Fruit fly (Drosophila melanogaster) whole organism, prepupa: ENCODE data around the gene GluProRS.

ENCODE experiments used
- Blimp-1 ChIP-seq: fragments of 200-800 bp; sonication (Bioruptor generic); optimal IDR thresholded peaks from 3 replicates; lab custom pipeline; 2017; ENCODE audit warnings: missing biosample characterization, missing genetic modification characterization, mild to moderate bottlenecking, moderate library complexity, missing genetic modification reagents
- CG10631 ChIP-seq: fragments of 200-800 bp; sonication (Bioruptor generic); optimal IDR thresholded peaks from 2 replicates; lab custom pipeline; 2016; ENCODE audit warnings: missing biosample characterization, missing genetic modification characterization
- CG10669 ChIP-seq: fragments of 200-800 bp; sonication (Bioruptor generic); optimal IDR thresholded peaks from 3 replicates; lab custom pipeline; 2018; ENCODE audit warnings: missing biosample characterization, mild to moderate bottlenecking, missing genetic modification characterization, moderate library complexity
- CG11902 ChIP-seq: fragments of 200-800 bp; sonication (Bioruptor generic); optimal IDR thresholded peaks from 3 replicates; lab custom pipeline; 2016; ENCODE audit warnings: missing biosample characterization, missing genetic modification characterization
- CG15336 ChIP-seq: fragments of 200-800 bp; sonication (Bioruptor generic); IDR thresholded peaks from 2 replicates; pipeline ENCODE4 v1.3.6; 2022; ENCODE audit warnings: missing biosample characterization, missing genetic modification characterization
- CG16779 ChIP-seq: fragments of 200-800 bp; sonication (Bioruptor generic); optimal IDR thresholded peaks from 3 replicates; lab custom pipeline; 2017; ENCODE audit warnings: missing biosample characterization, mild to moderate bottlenecking, missing genetic modification characterization
- CG32006 ChIP-seq: fragments of 200-800 bp; sonication (Bioruptor generic); optimal IDR thresholded peaks from 3 replicates; lab custom pipeline; 2017; ENCODE audit warnings: missing biosample characterization, mild to moderate bottlenecking, missing genetic modification characterization
- CG4318 ChIP-seq: fragments of 200-800 bp; sonication (Bioruptor generic); optimal IDR thresholded peaks from 3 replicates; lab custom pipeline; 2017; ENCODE audit warnings: missing biosample characterization, mild to moderate bottlenecking, missing genetic modification characterization
- CG6163 ChIP-seq: fragments of 200-800 bp; sonication (Bioruptor generic); IDR thresholded peaks from 3 replicates; pipeline ENCODE4 v1.3.6; 2022; ENCODE audit warnings: missing biosample characterization, missing genetic modification characterization
- CG6276 ChIP-seq: fragments of 200-800 bp; sonication (Bioruptor generic); optimal IDR thresholded peaks from 2 replicates; lab custom pipeline; 2017; ENCODE audit warnings: missing biosample characterization, mild to moderate bottlenecking, missing genetic modification characterization
- CG6792 ChIP-seq: fragments of 200-800 bp; sonication (Bioruptor generic); optimal IDR thresholded peaks from 3 replicates; lab custom pipeline; 2016; ENCODE audit warnings: missing biosample characterization, missing genetic modification characterization
- CG6808 ChIP-seq: fragments of 200-800 bp; sonication (Bioruptor generic); optimal IDR thresholded peaks from 3 replicates; lab custom pipeline; 2017; ENCODE audit warnings: missing biosample characterization, missing genetic modification characterization, mild to moderate bottlenecking, moderate library complexity, missing genetic modification reagents
- CG6854 ChIP-seq: fragments of 200-800 bp; sonication (Bioruptor generic); optimal IDR thresholded peaks from 2 replicates; lab custom pipeline; 2017; ENCODE audit warnings: missing biosample characterization, mild to moderate bottlenecking, missing genetic modification characterization
- CG7368 ChIP-seq: fragments of 200-800 bp; sonication (Bioruptor generic); optimal IDR thresholded peaks from 3 replicates; lab custom pipeline; 2016; ENCODE audit warnings: missing biosample characterization, missing genetic modification characterization
- CG8119 ChIP-seq: fragments of 200-800 bp; sonication (Bioruptor generic); IDR thresholded peaks from 3 replicates; pipeline ENCODE4 v1.3.6; 2022; ENCODE audit warnings: missing biosample characterization, missing genetic modification characterization
- CG8319 ChIP-seq: fragments of 200-800 bp; sonication (Bioruptor generic); optimal IDR thresholded peaks from 3 replicates; lab custom pipeline; 2016; ENCODE audit warnings: missing biosample characterization, missing genetic modification characterization
- Eip78C ChIP-seq: fragments of 200-800 bp; sonication (Bioruptor generic); peaks from one replicate; lab custom pipeline; 2016; ENCODE audit warnings: missing biosample characterization, missing genetic modification characterization
- Eip93F ChIP-seq: fragments of 200-800 bp; sonication (Bioruptor generic); optimal IDR thresholded peaks from 2 replicates; lab custom pipeline; 2016; ENCODE audit warnings: missing biosample characterization, mild to moderate bottlenecking, missing genetic modification characterization
- Hr38 ChIP-seq: sonication (Bioruptor generic); optimal IDR thresholded peaks from 2 replicates; lab custom pipeline; 2016; ENCODE audit warnings: missing biosample characterization, missing genetic modification characterization
- Hr4 ChIP-seq: fragments of 200-800 bp; sonication (Bioruptor generic); optimal IDR thresholded peaks from 3 replicates; lab custom pipeline; 2016; ENCODE audit warnings: missing biosample characterization, missing genetic modification characterization
- Lpt ChIP-seq: fragments of 200-800 bp; sonication (Bioruptor generic); optimal IDR thresholded peaks from 3 replicates; lab custom pipeline; 2016; ENCODE audit warnings: missing biosample characterization, missing genetic modification characterization
- Met ChIP-seq: fragments of 200-800 bp; sonication (Bioruptor generic); optimal IDR thresholded peaks from 3 replicates; lab custom pipeline; 2016; ENCODE audit warnings: missing biosample characterization, missing genetic modification characterization
- OdsH ChIP-seq: fragments of 200-800 bp; sonication (Bioruptor generic); optimal IDR thresholded peaks from 3 replicates; lab custom pipeline; 2016; ENCODE audit warnings: missing biosample characterization, missing genetic modification characterization
- Sox102F ChIP-seq: fragments of 200-800 bp; sonication (Bioruptor generic); optimal IDR thresholded peaks from 2 replicates; lab custom pipeline; 2016; ENCODE audit warnings: missing biosample characterization, mild to moderate bottlenecking, missing genetic modification characterization
- acj6 ChIP-seq: fragments of 200-800 bp; sonication (Bioruptor generic); optimal IDR thresholded peaks from 3 replicates; lab custom pipeline; 2016; ENCODE audit warnings: missing biosample characterization, missing genetic modification characterization
- cyc ChIP-seq: fragments of 200-800 bp; sonication (Bioruptor generic); optimal IDR thresholded peaks from 3 replicates; lab custom pipeline; 2016; ENCODE audit warnings: missing biosample characterization, missing genetic modification characterization
- dac ChIP-seq: fragments of 200-800 bp; sonication (Bioruptor generic); optimal IDR thresholded peaks from 2 replicates; lab custom pipeline; 2017; ENCODE audit warnings: missing biosample characterization, mild to moderate bottlenecking, missing genetic modification characterization
- dsx ChIP-seq: fragments of 200-800 bp; optimal IDR thresholded peaks from 3 replicates; lab custom pipeline; 2019; ENCODE audit warnings: missing biosample characterization, mild to moderate bottlenecking, missing genetic modification characterization, moderate library complexity; ENCODE audit not compliant: poor library complexity, severe bottlenecking
- eg ChIP-seq: fragments of 200-800 bp; sonication (Bioruptor generic); IDR thresholded peaks from 3 replicates; pipeline ENCODE4 v1.3.6; 2022; ENCODE audit warnings: missing biosample characterization, missing genetic modification characterization
- fd85E ChIP-seq: fragments of 200-800 bp; sonication (Bioruptor generic); optimal IDR thresholded peaks from 3 replicates; lab custom pipeline; 2016; ENCODE audit warnings: missing biosample characterization, missing genetic modification characterization
- fkh ChIP-seq: fragments of 200-800 bp; sonication (Bioruptor generic); optimal IDR thresholded peaks from 3 replicates; lab custom pipeline; 2017; ENCODE audit warnings: missing biosample characterization, mild to moderate bottlenecking, missing genetic modification characterization, moderate library complexity
- net ChIP-seq: fragments of 200-800 bp; sonication (Bioruptor generic); optimal IDR thresholded peaks from 3 replicates; lab custom pipeline; 2016; ENCODE audit warnings: missing biosample characterization, missing genetic modification characterization
- pdm3 ChIP-seq: fragments of 200-800 bp; sonication (Bioruptor generic); optimal IDR thresholded peaks from 3 replicates; lab custom pipeline; 2016; ENCODE audit warnings: missing biosample characterization, missing genetic modification characterization
- salr ChIP-seq, 2 experiments: fragments of 200-800 bp; sonication (Bioruptor generic); optimal IDR thresholded peaks; 3 replicates each; lab custom pipeline; 2016 to 2018; ENCODE audit warnings: missing biosample characterization in 2 of 2, missing genetic modification characterization in 2 of 2, mild to moderate bottlenecking in 1 of 2
- spab ChIP-seq: fragments of 200-800 bp; sonication (Bioruptor generic); optimal IDR thresholded peaks from 2 replicates; lab custom pipeline; 2017; ENCODE audit warnings: missing biosample characterization, mild to moderate bottlenecking, missing genetic modification characterization, missing genetic modification reagents

Gene GluProRS

dm6 chr3R:23941643-23942424, 16.4 kb downstream of the GluProRS start (continued):
- TF ChIP-seq Blimp-1 (no peak), salr (GFP tag; optimal IDR thresholded peaks at IDR 0.05; lab: Kevin White, UChicago) (peak in 1 of 2 experiments; percentile 29), Lpt (GFP tag; lab: Kevin White, UChicago) (no peak), CG10631 (GFP tag; lab: Kevin White, UChicago) (no peak), cyc (peak; percentile 8), spab (GFP tag; lab: Kevin White, UChicago) (no peak), fd85E (GFP tag; lab: Kevin White, UChicago) (no peak), CG11902 (GFP tag; lab: Kevin White, UChicago) (no peak), CG4318 (GFP tag; lab: Kevin White, UChicago) (no peak), CG6792 (GFP tag; lab: Kevin White, UChicago) (no peak), dac (GFP tag; lab: Kevin White, UChicago) (no peak)

DNA sequence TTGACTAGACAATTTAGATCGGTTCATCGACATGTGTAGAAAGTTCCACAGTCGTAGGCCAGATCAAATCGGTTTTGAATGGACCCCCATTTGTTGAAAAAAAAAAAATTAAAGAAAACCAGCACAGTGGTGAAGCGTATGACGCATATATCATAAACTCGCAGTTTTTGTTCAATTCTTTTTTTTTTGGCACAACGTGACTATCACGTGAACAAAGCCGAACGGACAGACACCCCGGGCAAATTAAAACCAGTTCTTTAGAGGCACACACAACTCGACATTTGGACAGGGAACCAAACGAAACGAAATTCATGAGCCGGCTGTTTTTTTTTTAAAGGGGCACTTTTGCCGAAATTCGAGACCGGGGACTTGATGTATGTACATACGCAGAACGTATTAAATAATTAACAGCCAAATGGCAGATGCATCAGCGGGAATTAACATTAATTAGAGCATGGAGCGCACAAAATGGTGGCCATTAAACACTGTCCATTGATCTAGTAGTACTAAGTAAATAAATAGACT, 17.3 kb downstream of the GluProRS start:
- TF ChIP-seq Hr4 (GFP tag; lab: Kevin White, UChicago) (no peak), Eip93F (GFP tag; lab: Kevin White, UChicago) (no peak), CG8319 (no peak), CG7368 (GFP tag; lab: Kevin White, UChicago) (no peak), CG8119 (GFP tag; lab: Robert Waterston, UW) (no peak), CG6808 (GFP tag; lab: Kevin White, UChicago) (no peak), acj6 (GFP tag; lab: Kevin White, UChicago) (no peak), CG15336 (GFP tag; lab: Robert Waterston, UW) (no peak), CG6854 (GFP tag; lab: Kevin White, UChicago) (no peak), Sox102F (no peak), Met (GFP tag; lab: Kevin White, UChicago) (no peak), Eip78C (GFP tag; lab: Kevin White, UChicago) (no peak), dsx (no peak), pdm3 (GFP tag; lab: Kevin White, UChicago) (no peak)

DNA sequence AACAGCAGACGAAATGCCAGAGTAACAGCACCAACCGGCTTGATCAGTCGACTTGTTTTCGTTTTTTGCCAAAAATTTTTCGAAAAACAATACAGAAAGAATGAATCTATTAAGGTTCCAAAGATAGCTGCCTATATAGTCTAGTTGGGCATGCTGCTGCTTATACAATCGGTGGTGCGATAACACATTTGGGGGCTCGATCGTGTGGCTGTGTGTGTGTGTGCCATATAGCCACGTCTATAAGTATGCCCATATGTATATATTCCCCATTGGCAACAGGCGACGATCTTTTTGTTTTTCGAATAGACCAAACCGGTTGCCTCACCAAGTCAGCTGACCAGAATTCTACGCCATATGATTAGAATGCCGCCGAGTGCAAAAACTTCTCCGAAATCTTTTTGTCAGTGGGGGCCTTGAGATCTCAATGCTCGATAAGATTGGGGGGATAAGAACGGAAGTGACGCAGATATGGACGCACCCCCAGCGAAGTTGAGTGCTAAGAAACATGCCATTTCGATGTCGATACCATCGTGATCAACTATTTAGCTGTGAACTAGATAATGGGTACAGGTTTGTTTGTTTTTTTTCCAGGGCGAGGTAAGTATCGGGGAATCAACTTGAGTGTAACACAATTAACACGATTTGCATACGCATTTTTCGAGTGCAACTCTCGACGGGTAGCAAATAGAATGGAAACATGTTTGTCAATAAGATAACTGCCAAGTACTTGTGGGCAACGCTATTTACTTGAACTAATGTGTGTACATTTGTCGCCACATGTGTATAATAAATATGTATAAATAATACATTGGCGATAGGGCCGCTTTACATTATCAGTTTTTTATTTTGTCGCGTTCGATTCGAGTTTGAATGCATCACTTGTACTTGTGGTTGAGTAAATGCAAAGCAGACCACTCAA, 18.0 kb downstream of the GluProRS start:
- TF ChIP-seq CG10669 (GFP tag; lab: Kevin White, UChicago): peak; percentile 4
- peak; percentile 35 for TF ChIP-seq Hr38
- TF ChIP-seq net (GFP tag; lab: Kevin White, UChicago): peak; percentile 4
- TF ChIP-seq CG32006: peak; percentile 38
- peak; percentile 6 for TF ChIP-seq acj6 (GFP tag; lab: Kevin White, UChicago)
- TF ChIP-seq CG6163 (GFP tag; lab: Robert Waterston, UW): 0 out of 3 replicates have a peak, but pooled peaks have one; percentile 7
- TF ChIP-seq CG8119 (GFP tag; lab: Robert Waterston, UW): peak; percentile 45; the same call in 1 of the 3 replicates
- TF ChIP-seq CG16779 (tag; lab: Kevin White, UChicago): peak; percentile 40
- TF ChIP-seq eg (GFP tag; lab: Robert Waterston, UW): peak; percentile 49; the same call in 2 of the 3 replicates
- TF ChIP-seq CG15336 (GFP tag; lab: Robert Waterston, UW): peak; percentile 43; the same call in 1 of the 2 replicates
- peak; percentile 61 for TF ChIP-seq Eip78C (GFP tag; lab: Kevin White, UChicago)
- TF ChIP-seq CG7368 (GFP tag; lab: Kevin White, UChicago): no peak
- peak; percentile 3 for TF ChIP-seq CG6276 (GFP tag; lab: Kevin White, UChicago)
- TF ChIP-seq fkh: peak; percentile 96
- no peak for TF ChIP-seq CG4318 (GFP tag; lab: Kevin White, UChicago)
- no peak for TF ChIP-seq Lpt (GFP tag; lab: Kevin White, UChicago)
- TF ChIP-seq OdsH (GFP tag; lab: Kevin White, UChicago): peak; percentile 17
- no peak for TF ChIP-seq Eip93F (GFP tag; lab: Kevin White, UChicago)
